Fruit fly (Drosophila melanogaster): ENCODE measurements around the gene Rbcn-3B.

The Rbcn-3B gene

DNA sequence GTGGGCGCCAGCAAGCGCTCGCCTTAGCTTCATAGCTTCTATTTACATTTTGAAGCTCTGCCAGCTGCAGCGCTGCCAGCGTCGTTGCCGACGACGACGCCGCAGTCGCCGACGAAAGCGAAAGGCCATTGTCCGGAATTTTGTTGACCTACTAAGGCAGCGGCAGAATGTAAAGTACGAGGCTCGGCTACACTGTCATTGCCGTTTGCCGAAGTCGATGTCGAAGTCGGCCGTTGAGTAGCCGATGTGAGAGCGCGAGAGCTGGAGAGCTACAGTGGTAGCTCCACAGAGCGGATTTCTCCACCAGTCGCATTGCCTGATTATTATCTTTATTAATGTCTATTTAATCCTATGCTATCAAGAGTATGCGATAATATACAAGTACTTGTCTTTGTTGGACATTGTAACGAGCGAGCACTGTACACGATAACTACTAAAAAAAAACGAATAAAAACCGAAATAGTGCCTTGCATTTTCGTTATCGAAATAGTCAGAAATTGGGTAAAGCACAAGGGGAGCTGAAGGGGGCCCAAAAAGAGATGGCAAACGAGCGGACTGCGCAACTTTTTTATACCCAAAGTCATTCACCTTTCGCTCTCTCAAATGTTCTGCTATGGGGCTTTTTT, 55.0 kb downstream of the Rbcn-3B start (continued):
- TF ChIP-seq vri (GFP tag; optimal IDR thresholded peaks at IDR 0.05) (peak; percentile 69), Ets96B (tag; optimal IDR thresholded peaks at IDR 0.05) (peak; percentile 36), CG3032 (tag; optimal IDR thresholded peaks at IDR 0.05) (peak; percentile 44), esn (GFP tag; optimal IDR thresholded peaks at IDR 0.05) (peak; percentile 82), CG6792 (GFP tag; optimal IDR thresholded peaks at IDR 0.05) (peak; percentile 88), Eip78C (GFP tag) (peak; percentile 96), CG6163 (GFP tag; IDR thresholded peaks at IDR 0.05) (peak; percentile 95), CG10669 (GFP tag; optimal IDR thresholded peaks at IDR 0.05) (peak; percentile 55), CG11902 (GFP tag; optimal IDR thresholded peaks at IDR 0.05) (peak; percentile 88), CG34406 (GFP tag; optimal IDR thresholded peaks at IDR 0.05) (peak; percentile 81), CG11294 (GFP tag; IDR thresholded peaks at IDR 0.05) (peak; percentile 96), fkh (GFP tag; optimal IDR thresholded peaks at IDR 0.05) (peak; percentile 74), achi (GFP tag; optimal IDR thresholded peaks at IDR 0.05) (peak; percentile 85), fd85E (GFP tag; optimal IDR thresholded peaks at IDR 0.05) (peak; percentile 38), CG31627 (GFP tag; optimal IDR thresholded peaks at IDR 0.05) (peak; percentile 70), Eip75B (GFP tag; optimal IDR thresholded peaks at IDR 0.05) (peak; percentile 84), CG1621 (tag; optimal IDR thresholded peaks at IDR 0.05) (peak; percentile 27), net (GFP tag; optimal IDR thresholded peaks at IDR 0.05) (peak; percentile 84)

DNA sequence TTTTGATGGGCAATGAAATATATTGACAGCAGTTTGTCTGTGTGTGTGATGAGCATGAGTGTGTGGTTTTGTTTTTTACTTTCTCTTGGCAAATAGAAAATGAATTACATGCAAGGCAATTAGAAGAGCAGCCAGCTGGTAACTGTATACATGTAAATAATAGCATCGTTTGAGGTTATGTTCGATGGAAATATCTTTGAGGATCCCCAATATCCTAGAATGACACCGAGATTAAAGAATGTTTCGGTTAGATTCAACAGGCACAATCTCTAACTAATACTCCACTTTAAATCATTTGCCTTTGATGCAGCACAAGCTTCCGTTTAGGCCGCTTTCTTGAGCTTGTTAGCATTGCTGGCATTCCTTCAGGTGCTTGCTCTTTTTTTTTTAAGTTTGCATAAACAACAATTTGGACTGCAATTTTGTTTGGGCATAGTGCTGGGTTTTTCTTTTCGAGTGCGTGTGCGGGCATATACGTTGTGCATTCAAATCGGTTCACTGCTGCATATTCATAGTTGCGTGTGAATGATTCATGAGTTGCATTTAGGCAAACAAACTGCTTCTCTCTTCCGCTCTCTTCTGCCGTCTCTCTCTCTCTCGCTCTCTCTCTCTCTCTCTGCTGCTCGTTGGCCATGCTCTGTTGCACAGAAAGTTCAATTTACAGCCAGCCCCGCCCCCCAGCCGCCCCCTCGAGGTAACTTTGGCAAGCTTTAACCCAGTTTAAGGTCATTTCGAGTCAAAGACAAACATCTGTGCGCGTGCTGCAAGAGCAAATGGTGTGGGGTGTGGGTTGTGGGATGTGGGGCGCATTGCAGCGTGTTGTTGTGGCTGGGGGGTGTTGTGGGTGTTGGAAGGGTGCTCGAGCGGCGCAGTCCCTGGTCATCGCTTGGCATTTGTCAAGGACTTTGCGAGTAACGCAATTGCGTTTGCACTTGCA, 56.0 kb downstream of the Rbcn-3B start:
- TF ChIP-seq net (GFP tag; optimal IDR thresholded peaks at IDR 0.05) (no peak), CG10669 (GFP tag; optimal IDR thresholded peaks at IDR 0.05) (no peak), Smox (GFP tag; optimal IDR thresholded peaks at IDR 0.05) (no peak), CG15336 (GFP tag; IDR thresholded peaks at IDR 0.05) (peak; percentile 31; the same call in 1 of the 2 replicates), Blimp-1 (GFP tag; optimal IDR thresholded peaks at IDR 0.05) (no peak), CG6276 (GFP tag; optimal IDR thresholded peaks at IDR 0.05) (no peak), CG11294 (GFP tag; IDR thresholded peaks at IDR 0.05) (no peak), svp (GFP tag) (no peak), ss (GFP tag; optimal IDR thresholded peaks at IDR 0.05) (peak in 1 of 2 experiments; percentile 1), Sox15 (GFP tag; optimal IDR thresholded peaks at IDR 0.05) (no peak), Hr39 (GFP tag; optimal IDR thresholded peaks at IDR 0.05) (no peak), CG6808 (GFP tag; optimal IDR thresholded peaks at IDR 0.05) (no peak)

DNA sequence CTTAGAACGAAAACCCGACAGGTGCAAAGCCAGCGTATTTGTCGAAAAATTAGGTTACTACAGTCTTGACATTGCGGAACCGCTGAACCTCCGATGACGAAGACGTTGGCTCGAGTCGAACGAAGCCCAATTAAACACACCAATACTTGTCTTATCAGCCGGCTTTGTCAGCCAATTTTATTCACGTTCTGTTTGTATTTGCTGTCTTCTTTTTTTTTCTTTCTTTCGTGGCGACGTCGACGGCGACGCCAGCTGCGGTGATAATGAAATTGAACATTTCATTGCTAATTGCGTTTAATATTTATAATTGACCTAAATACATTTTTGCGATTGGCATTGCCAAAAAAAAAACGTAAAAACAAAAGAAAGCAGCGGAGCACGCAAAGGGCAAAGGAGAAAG, 56.8 kb downstream of the Rbcn-3B start:
- TF ChIP-seq svp (GFP tag) = peak; percentile 79
- TF ChIP-seq CG1621 (tag; optimal IDR thresholded peaks at IDR 0.05) = no peak
- peak; percentile 21 for TF ChIP-seq vri (GFP tag; optimal IDR thresholded peaks at IDR 0.05)
- TF ChIP-seq Eip93F (GFP tag; optimal IDR thresholded peaks at IDR 0.05) = peak; percentile 57

DNA sequence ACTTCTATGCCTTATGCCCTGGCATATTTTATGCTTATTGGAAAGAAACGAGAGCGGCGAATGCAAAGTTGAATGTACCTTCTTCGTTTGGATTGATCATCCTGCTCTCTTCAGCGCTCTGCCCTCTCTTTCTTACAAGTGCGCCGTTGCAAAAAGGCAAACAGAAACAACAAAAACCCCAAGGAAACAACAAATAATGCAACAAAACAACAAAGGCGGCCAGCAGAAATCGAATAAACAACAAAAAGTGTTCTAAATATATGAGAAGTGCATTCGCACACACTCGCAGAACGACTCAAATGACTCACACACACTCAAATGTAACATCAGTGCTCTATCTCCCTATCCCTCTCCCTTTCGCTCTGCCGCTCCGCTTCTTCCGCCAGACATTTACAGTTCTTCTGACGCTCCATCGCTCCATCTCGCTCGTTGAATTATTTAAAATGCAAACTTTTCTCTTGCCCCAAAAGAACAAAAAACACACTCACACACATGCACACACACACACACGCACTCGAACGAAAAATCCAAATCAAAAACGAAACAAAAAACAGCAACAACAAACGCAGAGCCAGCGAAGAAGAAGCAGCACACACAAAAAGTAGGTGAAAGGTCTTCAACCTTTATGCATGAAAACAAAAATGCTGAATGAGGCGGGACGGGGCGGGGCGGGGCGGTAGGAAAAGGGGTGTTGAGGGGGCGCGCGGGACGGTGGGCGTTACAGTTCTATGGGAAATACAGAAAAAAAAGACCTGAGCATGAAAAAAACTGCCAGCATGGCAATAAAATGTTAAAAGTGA, 57.5 kb downstream of the Rbcn-3B start:
- peak; percentile 69 for TF ChIP-seq CG15336 (GFP tag; IDR thresholded peaks at IDR 0.05)
- TF ChIP-seq Sox14 (GFP tag; optimal IDR thresholded peaks at IDR 0.05) = peak; percentile 41
- TF ChIP-seq CG8319 (GFP tag; optimal IDR thresholded peaks at IDR 0.05) = no peak
- TF ChIP-seq Blimp-1 (GFP tag; optimal IDR thresholded peaks at IDR 0.05) = peak; percentile 20
- TF ChIP-seq fd85E (GFP tag; optimal IDR thresholded peaks at IDR 0.05) = no peak
- peak; percentile 19 for TF ChIP-seq CG16779 (tag; optimal IDR thresholded peaks at IDR 0.05)
- no peak for TF ChIP-seq Hr39 (GFP tag; optimal IDR thresholded peaks at IDR 0.05)
- no peak for TF ChIP-seq Met (GFP tag; optimal IDR thresholded peaks at IDR 0.05)
- TF ChIP-seq CG8119 (GFP tag; IDR thresholded peaks at IDR 0.05) = peak; percentile 72
- TF ChIP-seq Ets96B (tag; optimal IDR thresholded peaks at IDR 0.05) = peak; percentile 11
- no peak for TF ChIP-seq CG11762 (GFP tag; optimal IDR thresholded peaks at IDR 0.05; ENCODE audit: insufficient read depth)
- TF ChIP-seq Eip78C (GFP tag) = peak; percentile 68
- peak; percentile 25 for TF ChIP-seq CG6808 (GFP tag; optimal IDR thresholded peaks at IDR 0.05)
- TF ChIP-seq Sox15 (GFP tag; optimal IDR thresholded peaks at IDR 0.05) = no peak
- peak; percentile 6 for TF ChIP-seq OdsH (GFP tag; optimal IDR thresholded peaks at IDR 0.05)
- 0 out of 2 replicates have a peak, but pooled peaks have one; percentile 21 for TF ChIP-seq Gug (GFP tag; IDR thresholded peaks at IDR 0.05)
- no peak for TF ChIP-seq CG8632 (GFP tag; optimal IDR thresholded peaks at IDR 0.05)
- TF ChIP-seq Hr4 (GFP tag; optimal IDR thresholded peaks at IDR 0.05) = peak; percentile 25
- no peak for TF ChIP-seq CG1621 (tag; optimal IDR thresholded peaks at IDR 0.05)
- TF ChIP-seq eg (GFP tag; IDR thresholded peaks at IDR 0.05) = peak; percentile 87
- TF ChIP-seq CG6163 (GFP tag; IDR thresholded peaks at IDR 0.05) = peak; percentile 72
- TF ChIP-seq Smox (GFP tag; optimal IDR thresholded peaks at IDR 0.05) = no peak
- TF ChIP-seq Lpt (GFP tag; optimal IDR thresholded peaks at IDR 0.05) = peak; percentile 64
- peak; percentile 14 for TF ChIP-seq net (GFP tag; optimal IDR thresholded peaks at IDR 0.05)
